Fruit fly (Drosophila melanogaster) whole organism, embryonic: Measurements from ENCODE around the gene alpha-Est8.

ENCODE experiments used
- Aef1 ChIP-seq: fragments of 200-800 bp; sonication (Bioruptor generic); IDR thresholded peaks from 3 replicates; pipeline ENCODE4 v1.3.6; 2022; ENCODE audit warnings: missing biosample characterization, missing genetic modification characterization
- CG10274 ChIP-seq: fragments of 200-800 bp; sonication (Bioruptor generic); optimal IDR thresholded peaks from 3 replicates; lab custom pipeline; 2017; ENCODE audit warnings: missing biosample characterization, mild to moderate bottlenecking, missing genetic modification characterization
- CG11398 ChIP-seq: fragments of 200-800 bp; sonication (Bioruptor generic); optimal IDR thresholded peaks from 2 replicates; lab custom pipeline; 2016; ENCODE audit warnings: missing biosample characterization, missing genetic modification characterization
- CG11723 ChIP-seq: fragments of 200-800 bp; sonication (Bioruptor generic); optimal IDR thresholded peaks from 2 replicates; lab custom pipeline; 2017; ENCODE audit warnings: missing biosample characterization, mild to moderate bottlenecking, missing genetic modification characterization
- CG15073 ChIP-seq: fragments of 200-800 bp; sonication (Bioruptor generic); optimal IDR thresholded peaks from 2 replicates; lab custom pipeline; 2016; ENCODE audit warnings: missing biosample characterization, missing genetic modification characterization
- CG16779 ChIP-seq: fragments of 200-800 bp; sonication (Bioruptor generic); IDR thresholded peaks from 2 replicates; pipeline ENCODE4 v1.3.6; 2022; ENCODE audit warnings: missing biosample characterization, missing genetic modification characterization
- CG2116 ChIP-seq: fragments of 200-800 bp; sonication (Bioruptor generic); optimal IDR thresholded peaks from 3 replicates; lab custom pipeline; 2018; ENCODE audit warnings: missing biosample characterization, mild to moderate bottlenecking, missing genetic modification characterization
- CG30403 ChIP-seq: fragments of 200-800 bp; sonication (Bioruptor generic); optimal IDR thresholded peaks from 3 replicates; lab custom pipeline; 2016; ENCODE audit warnings: missing biosample characterization, missing genetic modification characterization
- CG4282 ChIP-seq: fragments of 200-800 bp; sonication (Bioruptor generic); optimal IDR thresholded peaks from 2 replicates; lab custom pipeline; 2016; ENCODE audit warnings: missing biosample characterization, missing genetic modification characterization
- CG4404 ChIP-seq: fragments of 200-800 bp; sonication (Bioruptor generic); IDR thresholded peaks from 2 replicates; pipeline ENCODE4 v1.3.6; 2022; ENCODE audit warnings: missing biosample characterization, missing genetic modification characterization
- CG7357 ChIP-seq: fragments of 200-800 bp; sonication (Bioruptor generic); IDR thresholded peaks from 3 replicates; pipeline ENCODE4 v1.3.6; 2022; ENCODE audit warnings: missing biosample characterization, missing genetic modification characterization
- CG9797 ChIP-seq: fragments of 200-800 bp; sonication (Bioruptor generic); optimal IDR thresholded peaks from 3 replicates; lab custom pipeline; 2018; ENCODE audit warnings: missing biosample characterization, mild to moderate bottlenecking, missing genetic modification characterization
- CG9876 ChIP-seq: fragments of 200-800 bp; sonication (Bioruptor generic); optimal IDR thresholded peaks from 2 replicates; lab custom pipeline; 2016; ENCODE audit warnings: missing biosample characterization, missing genetic modification characterization
- CTCF ChIP-seq: fragments of 200-800 bp; sonication (Bioruptor generic); optimal IDR thresholded peaks from 2 replicates; lab custom pipeline; 2017; ENCODE audit warnings: missing biosample characterization, mild to moderate bottlenecking, missing genetic modification characterization, moderate library complexity
- CoRest ChIP-seq: fragments of 200-800 bp; sonication (Bioruptor generic); optimal IDR thresholded peaks from 3 replicates; lab custom pipeline; 2018; ENCODE audit warnings: missing biosample characterization, mild to moderate bottlenecking, missing genetic modification characterization, moderate library complexity
- Ets65A ChIP-seq: fragments of 200-800 bp; sonication (Bioruptor generic); peaks from one replicate; lab custom pipeline; 2016; ENCODE audit warnings: missing biosample characterization, missing genetic modification characterization
- Gsc ChIP-seq: fragments of 200-800 bp; sonication (Bioruptor generic); IDR thresholded peaks from 2 replicates; pipeline ENCODE4 v1.3.6; 2022; ENCODE audit warnings: missing biosample characterization, missing genetic modification characterization
- Hmx ChIP-seq: fragments of 200-800 bp; sonication (Bioruptor generic); optimal IDR thresholded peaks from 2 replicates; lab custom pipeline; 2016; ENCODE audit warnings: missing biosample characterization, missing genetic modification characterization
- Hr39 ChIP-seq: fragments of >200 bp; optimal IDR thresholded peaks from 2 replicates; lab custom pipeline; 2017
- Hsf ChIP-seq: fragments of 200-800 bp; sonication (Bioruptor generic); optimal IDR thresholded peaks from 3 replicates; lab custom pipeline; 2016; ENCODE audit warnings: missing biosample characterization, missing genetic modification characterization
- Lpt ChIP-seq: fragments of >200 bp; optimal IDR thresholded peaks from 2 replicates; lab custom pipeline; 2018; ENCODE audit warnings: missing biosample characterization, missing genetic modification characterization
- Mad ChIP-seq: fragments of 200-800 bp; sonication (Bioruptor generic); optimal IDR thresholded peaks from 2 replicates; lab custom pipeline; 2016; ENCODE audit warnings: missing biosample characterization, missing genetic modification characterization
- Neu2 ChIP-seq: fragments of 200-800 bp; sonication (Bioruptor generic); optimal IDR thresholded peaks from 3 replicates; lab custom pipeline; 2016; ENCODE audit warnings: missing biosample characterization, missing genetic modification characterization, borderline replicate concordance
- Oaz ChIP-seq: fragments of 200-800 bp; sonication (Bioruptor generic); IDR thresholded peaks from 2 replicates; pipeline ENCODE4 v1.3.6; 2022; ENCODE audit warnings: missing biosample characterization, missing genetic modification characterization
- Six4 ChIP-seq: fragments of 200-800 bp; sonication (Bioruptor generic); optimal IDR thresholded peaks from 2 replicates; lab custom pipeline; 2016; ENCODE audit warnings: missing biosample characterization, missing genetic modification characterization
- Tbp ChIP-seq: fragments of >200 bp; optimal IDR thresholded peaks from 2 replicates; lab custom pipeline; 2018; ENCODE audit warnings: missing biosample characterization, missing genetic modification characterization
- YL-1 ChIP-seq: fragments of 200-800 bp; sonication (Bioruptor generic); optimal IDR thresholded peaks from 3 replicates; lab custom pipeline; 2017; ENCODE audit warnings: missing biosample characterization, mild to moderate bottlenecking, missing genetic modification characterization
- caup ChIP-seq: fragments of 200-800 bp; sonication (Bioruptor generic); optimal IDR thresholded peaks from 3 replicates; lab custom pipeline; 2017; ENCODE audit warnings: missing biosample characterization, mild to moderate bottlenecking, missing genetic modification characterization, moderate library complexity; ENCODE audit not compliant: severe bottlenecking
- cg ChIP-seq: fragments of 200-800 bp; sonication (Bioruptor generic); optimal IDR thresholded peaks from 3 replicates; lab custom pipeline; 2019; ENCODE audit warnings: missing biosample characterization, mild to moderate bottlenecking, missing genetic modification characterization, moderate library complexity
- crol ChIP-seq: fragments of 200-800 bp; sonication (Bioruptor generic); IDR thresholded peaks from 2 replicates; pipeline ENCODE4 v1.3.6; 2022; ENCODE audit warnings: missing biosample characterization, missing genetic modification characterization
- da ChIP-seq: fragments of 200-800 bp; sonication (Bioruptor generic); optimal IDR thresholded peaks from 2 replicates; lab custom pipeline; 2016; ENCODE audit warnings: missing biosample characterization, missing genetic modification characterization
- dmrt99B ChIP-seq: fragments of 200-800 bp; sonication (Bioruptor generic); optimal IDR thresholded peaks from 2 replicates; lab custom pipeline; 2018; ENCODE audit warnings: missing biosample characterization, mild to moderate bottlenecking, missing genetic modification characterization, moderate library complexity
- ems ChIP-seq: fragments of 200-800 bp; sonication (Bioruptor generic); optimal IDR thresholded peaks from 3 replicates; lab custom pipeline; 2016; ENCODE audit warnings: missing biosample characterization, missing genetic modification characterization
- esg ChIP-seq: fragments of 200-800 bp; sonication (Bioruptor generic); conservative IDR thresholded peaks from 2 replicates; pipeline ENCODE4 v1.3.6; 2022; ENCODE audit warnings: missing biosample characterization, missing genetic modification characterization
- eve ChIP-seq, 2 experiments: fragments of >200 bp; optimal IDR thresholded peaks; 2 replicates each; lab custom pipeline; 2017; ENCODE audit warnings: missing biosample characterization in 2 of 2, missing genetic modification characterization in 2 of 2
- ewg ChIP-seq: fragments of 200-800 bp; sonication (Bioruptor generic); optimal IDR thresholded peaks from 3 replicates; lab custom pipeline; 2017; ENCODE audit warnings: mild to moderate bottlenecking, missing biosample characterization, missing genetic modification reagents, missing genetic modification characterization
- exex ChIP-seq: fragments of 200-800 bp; sonication (Bioruptor generic); optimal IDR thresholded peaks from 4 replicates; lab custom pipeline; 2018; ENCODE audit warnings: missing biosample characterization, mild to moderate bottlenecking, missing genetic modification characterization, moderate library complexity
- fd3F ChIP-seq: fragments of 200-800 bp; sonication (Bioruptor generic); optimal IDR thresholded peaks from 2 replicates; lab custom pipeline; 2018; ENCODE audit warnings: missing biosample characterization, mild to moderate bottlenecking, missing genetic modification characterization, moderate library complexity
- gcm ChIP-seq: fragments of 200-800 bp; sonication (Bioruptor generic); optimal IDR thresholded peaks from 2 replicates; lab custom pipeline; 2019; ENCODE audit warnings: missing biosample characterization, mild to moderate bottlenecking, missing genetic modification characterization, moderate library complexity
- hkb ChIP-seq, 2 experiments: fragments of 200-800 bp in 1 of 2; fragments of >200 bp in 1 of 2; sonication (Bioruptor generic) in 1 of 2; IDR thresholded peaks in 1 of 2; optimal IDR thresholded peaks in 1 of 2; 2 replicates each; pipeline versions ENCODE4 v1.3.6 to Lab custom; 2017 to 2022; ENCODE audit warnings: missing biosample characterization in 1 of 2, missing genetic modification characterization in 1 of 2
- jigr1 ChIP-seq: fragments of 200-800 bp; sonication (Bioruptor generic); IDR thresholded peaks from 3 replicates; pipeline ENCODE4 v1.3.6; 2022; ENCODE audit warnings: missing biosample characterization, missing genetic modification characterization
- klu ChIP-seq: fragments of 200-800 bp; sonication (Bioruptor generic); IDR thresholded peaks from 2 replicates; pipeline ENCODE4 v1.3.6; 2022; ENCODE audit warnings: missing biosample characterization, missing genetic modification characterization
- lab ChIP-seq: fragments of 200-800 bp; sonication (Bioruptor generic); optimal IDR thresholded peaks from 3 replicates; lab custom pipeline; 2017; ENCODE audit warnings: missing biosample characterization, missing genetic modification characterization, mild to moderate bottlenecking, moderate library complexity, missing genetic modification reagents
- lola ChIP-seq, 3 experiments: fragments of >200 bp in 2 of 3; fragments of 200-800 bp in 1 of 3; sonication (Bioruptor generic) in 1 of 3; optimal IDR thresholded peaks; 2 replicates each; lab custom pipeline; 2017 to 2019; ENCODE audit warnings: missing biosample characterization in 3 of 3, missing genetic modification characterization in 3 of 3, mild to moderate bottlenecking in 1 of 3, moderate library complexity in 1 of 3
- luna ChIP-seq: fragments of 200-800 bp; sonication (Bioruptor generic); optimal IDR thresholded peaks from 2 replicates; lab custom pipeline; 2016; ENCODE audit warnings: missing biosample characterization, missing genetic modification characterization
- phol ChIP-seq: fragments of 200-800 bp; sonication (Bioruptor generic); optimal IDR thresholded peaks from 3 replicates; lab custom pipeline; 2018; ENCODE audit warnings: missing biosample characterization, mild to moderate bottlenecking, missing genetic modification characterization, moderate library complexity
- sc ChIP-seq, 3 experiments: fragments of >200 bp in 2 of 3; fragments of 200-800 bp in 1 of 3; sonication (Bioruptor generic) in 1 of 3; optimal IDR thresholded peaks; 2 replicates in 2 of 3; 3 replicates in 1 of 3; lab custom pipeline; 2017; ENCODE audit warnings: mild to moderate bottlenecking in 1 of 3, missing biosample characterization in 1 of 3, missing genetic modification characterization in 1 of 3, missing genetic modification reagents in 1 of 3
- seq ChIP-seq: fragments of 200-800 bp; sonication (Bioruptor generic); IDR thresholded peaks from 2 replicates; pipeline ENCODE4 v1.3.6; 2022; ENCODE audit warnings: missing biosample characterization, missing genetic modification characterization
- sna ChIP-seq: fragments of 200-800 bp; sonication (Bioruptor generic); IDR thresholded peaks from 2 replicates; pipeline ENCODE4 v1.3.6; 2022; ENCODE audit warnings: missing biosample characterization, missing genetic modification characterization; ENCODE audit not compliant: partially characterized antibody
- tio ChIP-seq: fragments of 200-800 bp; sonication (Bioruptor generic); optimal IDR thresholded peaks from 2 replicates; lab custom pipeline; 2017; ENCODE audit warnings: missing biosample characterization, missing genetic modification characterization, inconsistent platforms
- unpg ChIP-seq: fragments of 200-800 bp; sonication (Bioruptor generic); optimal IDR thresholded peaks from 3 replicates; lab custom pipeline; 2018; ENCODE audit warnings: missing biosample characterization, mild to moderate bottlenecking, missing genetic modification characterization, moderate library complexity
- vnd ChIP-seq: fragments of 200-800 bp; sonication (Bioruptor generic); IDR thresholded peaks from 3 replicates; pipeline ENCODE4 v1.3.6; 2022; ENCODE audit warnings: missing biosample characterization, missing genetic modification characterization; ENCODE audit not compliant: partially characterized antibody

alpha-Est8 gene

DNA sequence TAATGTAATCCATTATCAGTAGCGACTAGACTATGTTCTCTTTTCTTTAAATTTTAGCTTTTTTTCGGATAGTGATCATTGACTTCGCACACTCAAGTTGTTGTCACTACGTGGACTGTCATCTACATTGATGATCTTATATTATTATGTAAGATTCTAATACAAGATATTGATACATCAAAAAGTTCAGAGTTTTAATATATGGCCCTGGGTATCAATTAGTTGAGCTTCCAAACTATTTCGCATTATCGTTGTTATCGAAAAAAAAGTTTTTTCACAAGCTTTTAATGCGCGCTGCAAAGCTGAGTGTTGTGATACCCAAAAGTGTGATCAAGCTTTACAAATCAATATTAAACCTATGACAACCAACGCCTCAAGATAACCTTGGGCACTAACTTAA, 23.4 kb downstream of the alpha-Est8 start (continued):
- TF ChIP-seq fd3F (GFP tag; lab: Kevin White, UChicago) (no peak), Ets65A (GFP tag; lab: Kevin White, UChicago) (peak; percentile 36), luna (no peak), sc (optimal IDR thresholded peaks at IDR 0.05; lab: Kevin White, UChicago) (no peak), sc (GFP tag; optimal IDR thresholded peaks at IDR 0.05; lab: Kevin White, UChicago) (no peak), unpg (GFP tag; lab: Kevin White, UChicago) (peak; percentile 23), cg (GFP tag; lab: Kevin White, UChicago) (no peak), lola (GFP tag; optimal IDR thresholded peaks at IDR 0.05; lab: Kevin White, UChicago) (no peak), Hsf (GFP tag; lab: Kevin White, UChicago) (no peak), CG11723 (GFP tag; lab: Kevin White, UChicago) (no peak), CG2116 (GFP tag; lab: Kevin White, UChicago) (no peak), ems (GFP tag; lab: Kevin White, UChicago) (peak; percentile 23), Lpt (GFP tag; lab: Kevin White, UChicago) (no peak), exex (tag; lab: Kevin White, UChicago) (peak; percentile 58), CG11398 (GFP tag; lab: Kevin White, UChicago) (no peak), Tbp (GFP tag; lab: Kevin White, UChicago) (no peak), da (GFP tag; lab: Kevin White, UChicago) (no peak), tio (GFP tag; lab: Kevin White, UChicago) (no peak), CG15073 (no peak), dmrt99B (tag; lab: Kevin White, UChicago) (peak; percentile 22), klu (GFP tag; lab: Robert Waterston, UW) (no peak), Aef1 (no peak), CG30403 (GFP tag; lab: Kevin White, UChicago) (peak; percentile 48), lab (GFP tag; lab: Kevin White, UChicago) (peak; percentile 47), gcm (no peak), vnd (peak; percentile 60; the same call in 2 of the 3 replicates), crol (GFP tag; lab: Robert Waterston, UW) (no peak), Hr39 (lab: Kevin White, UChicago) (no peak), jigr1 (GFP tag; lab: Robert Waterston, UW) (no peak), seq (GFP tag; lab: Robert Waterston, UW) (no peak), hkb (optimal IDR thresholded peaks at IDR 0.05; lab: Kevin White, UChicago) (no peak), hkb (GFP tag; IDR thresholded peaks at IDR 0.05; lab: Robert Waterston, UW) (no peak), CG16779 (no peak), CG4404 (no peak), CG9797 (GFP tag; lab: Kevin White, UChicago) (no peak), ewg (GFP tag; lab: Kevin White, UChicago) (no peak), CTCF (GFP tag; lab: Kevin White, UChicago) (no peak), CG7357 (no peak), Hmx (GFP tag; lab: Kevin White, UChicago) (no peak), Six4 (GFP tag; lab: Kevin White, UChicago) (no peak), CG10274 (GFP tag; lab: Kevin White, UChicago) (no peak), CG9876 (GFP tag; lab: Kevin White, UChicago) (no peak), eve (GFP tag; optimal IDR thresholded peaks at IDR 0.05; lab: Kevin White, UChicago) (no peak), Oaz (GFP tag; lab: Robert Waterston, UW) (no peak), CoRest (tag; lab: Kevin White, UChicago) (peak; percentile 46), Mad (GFP tag; lab: Kevin White, UChicago) (no peak), Gsc (GFP tag; lab: Robert Waterston, UW) (no peak), Neu2 (no peak), phol (tag; lab: Kevin White, UChicago) (no peak), caup (GFP tag; lab: Kevin White, UChicago) (no peak), sna (GFP tag; lab: Robert Waterston, UW) (0 out of 2 replicates have a peak, but pooled peaks have one; percentile 38), CG4282 (no peak), esg (GFP tag; lab: Robert Waterston, UW) (0 out of 2 replicates have a peak, but pooled peaks have one; percentile 10), YL-1 (GFP tag; lab: Kevin White, UChicago) (no peak)
